Worm (Caenorhabditis elegans) whole organism, L1 larva: ENCODE measurements around the gene C15B12.4.

Experiments
- C04F5.9 ChIP-seq: sonication (generic microtip); optimal IDR thresholded peaks from 2 replicates; lab custom pipeline; 2016; ENCODE audit warnings: missing genetic modification characterization, missing compliant biosample characterization
- C34B4.2 ChIP-seq: sonication (generic microtip); optimal IDR thresholded peaks from 2 replicates; lab custom pipeline; 2017; ENCODE audit warnings: mild to moderate bottlenecking, missing genetic modification characterization, missing compliant biosample characterization
- Y116A8C.19 ChIP-seq: sonication (generic microtip); optimal IDR thresholded peaks from 2 replicates; lab custom pipeline; 2016; ENCODE audit warnings: missing compliant biosample characterization, missing genetic modification characterization, borderline replicate concordance
- blmp-1 ChIP-seq: fragments of 150-350 bp; optimal IDR thresholded peaks from 2 replicates; lab custom pipeline; 2014; ENCODE audit warnings: missing biosample characterization, missing genetic modification characterization
- ceh-88 ChIP-seq: fragments of 200-800 bp; sonication (Bioruptor generic); IDR thresholded peaks from 2 replicates; pipeline ENCODE4 v1.3.6; 2022; ENCODE audit warnings: missing genetic modification characterization, missing compliant biosample characterization
- ceh-90 ChIP-seq: sonication (generic microtip); optimal IDR thresholded peaks from 2 replicates; lab custom pipeline; 2016; ENCODE audit warnings: missing genetic modification characterization, missing compliant biosample characterization
- efl-1 ChIP-seq, 4 experiments: fragments of 150-350 bp; optimal IDR thresholded peaks in 3 of 4; peaks in 1 of 4; 1 replicate in 1 of 4; 2 replicates in 3 of 4; lab custom pipeline; 2014; ENCODE audit warnings: missing biosample characterization in 2 of 4, missing genetic modification characterization in 2 of 4, missing genetic modification reagents in 2 of 4
- efl-3 ChIP-seq: fragments of 200-800 bp; sonication (Bioruptor generic); optimal IDR thresholded peaks from 2 replicates; lab custom pipeline; 2018; ENCODE audit warnings: mild to moderate bottlenecking, missing genetic modification characterization, missing compliant biosample characterization
- elt-2 ChIP-seq: sonication (generic microtip); optimal IDR thresholded peaks from 2 replicates; lab custom pipeline; 2016; ENCODE audit warnings: missing genetic modification characterization, mild to moderate bottlenecking, inconsistent platforms, missing compliant biosample characterization, missing genetic modification reagents
- elt-3 ChIP-seq, 6 experiments: fragments of 150-350 bp in 1 of 6; sonication (generic microtip); optimal IDR thresholded peaks; 2 replicates each; lab custom pipeline; 2017 to 2018; ENCODE audit warnings: missing biosample characterization in 6 of 6, missing genetic modification characterization in 6 of 6, inconsistent platforms in 1 of 6
- fkh-4 ChIP-seq: sonication (generic microtip); optimal IDR thresholded peaks from 2 replicates; lab custom pipeline; 2016; ENCODE audit warnings: missing compliant biosample characterization, missing genetic modification characterization, borderline replicate concordance
- hlh-4 ChIP-seq: sonication (generic microtip); optimal IDR thresholded peaks from 2 replicates; lab custom pipeline; 2016; ENCODE audit warnings: mild to moderate bottlenecking, missing genetic modification characterization, missing compliant biosample characterization
- jun-1 ChIP-seq: fragments of 150-350 bp; optimal IDR thresholded peaks from 2 replicates; lab custom pipeline; 2014; ENCODE audit warnings: missing biosample characterization, missing genetic modification reagents, missing genetic modification characterization
- lin-14 ChIP-seq: fragments of 200-800 bp; sonication (Bioruptor generic); optimal IDR thresholded peaks from 2 replicates; lab custom pipeline; 2018; ENCODE audit warnings: mild to moderate bottlenecking, missing genetic modification characterization, moderate library complexity, missing compliant biosample characterization
- lin-15B ChIP-seq: fragments of 150-350 bp; sonication (generic microtip); optimal IDR thresholded peaks from 3 replicates; lab custom pipeline; 2014; ENCODE audit warnings: missing biosample characterization, missing genetic modification characterization
- lin-39 ChIP-seq: fragments of 150-350 bp; optimal IDR thresholded peaks from 2 replicates; lab custom pipeline; 2014; ENCODE audit warnings: missing biosample characterization, missing genetic modification reagents, missing genetic modification characterization
- lsy-2 ChIP-seq, 2 experiments: fragments of 150-350 bp; optimal IDR thresholded peaks; 2 replicates each; lab custom pipeline; 2014; ENCODE audit warnings: missing biosample characterization in 2 of 2, missing genetic modification characterization in 2 of 2
- mef-2 ChIP-seq: fragments of 150-350 bp; optimal IDR thresholded peaks from 2 replicates; lab custom pipeline; 2014; ENCODE audit warnings: missing biosample characterization, missing genetic modification characterization
- nhr-12 ChIP-seq: sonication (generic microtip); optimal IDR thresholded peaks from 2 replicates; lab custom pipeline; 2017; ENCODE audit warnings: missing biosample characterization, missing genetic modification characterization
- nhr-20 ChIP-seq: sonication (generic microtip); optimal IDR thresholded peaks from 2 replicates; lab custom pipeline; 2016; ENCODE audit warnings: mild to moderate bottlenecking, missing genetic modification characterization, missing compliant biosample characterization
- nhr-237 ChIP-seq: fragments of 150-350 bp; optimal IDR thresholded peaks from 2 replicates; lab custom pipeline; 2014; ENCODE audit warnings: missing biosample characterization, missing genetic modification characterization
- nhr-71 ChIP-seq: sonication (generic microtip); optimal IDR thresholded peaks from 2 replicates; lab custom pipeline; 2016; ENCODE audit warnings: mild to moderate bottlenecking, missing genetic modification characterization, moderate library complexity, missing compliant biosample characterization
- nhr-90 ChIP-seq: sonication (generic microtip); optimal IDR thresholded peaks from 2 replicates; lab custom pipeline; 2016; ENCODE audit warnings: mild to moderate bottlenecking, missing genetic modification characterization, missing compliant biosample characterization; ENCODE audit not compliant: poor library complexity
- pag-3 ChIP-seq: sonication (generic microtip); optimal IDR thresholded peaks from 2 replicates; lab custom pipeline; 2017; ENCODE audit warnings: missing genetic modification characterization, mild to moderate bottlenecking, missing compliant biosample characterization, antibody characterized with exemption, borderline replicate concordance; ENCODE audit not compliant: insufficient read depth
- pqm-1 ChIP-seq: sonication (generic microtip); optimal IDR thresholded peaks from 3 replicates; lab custom pipeline; 2017; ENCODE audit warnings: missing biosample characterization, missing genetic modification characterization
- rnt-1 ChIP-seq: sonication (generic microtip); optimal IDR thresholded peaks from 2 replicates; lab custom pipeline; 2016; ENCODE audit warnings: mild to moderate bottlenecking, missing genetic modification characterization, moderate library complexity, missing compliant biosample characterization
- snu-23 ChIP-seq: sonication (generic microtip); optimal IDR thresholded peaks from 2 replicates; lab custom pipeline; 2016; ENCODE audit warnings: missing genetic modification characterization, missing compliant biosample characterization
- sup-37 ChIP-seq: fragments of 200-800 bp; sonication (Bioruptor generic); optimal IDR thresholded peaks from 2 replicates; lab custom pipeline; 2018; ENCODE audit warnings: mild to moderate bottlenecking, missing genetic modification characterization, missing compliant biosample characterization
- swsn-7 ChIP-seq: sonication (generic microtip); optimal IDR thresholded peaks from 2 replicates; lab custom pipeline; 2016; ENCODE audit warnings: missing genetic modification characterization, missing compliant biosample characterization
- tlp-1 ChIP-seq: fragments of 150-350 bp; optimal IDR thresholded peaks from 2 replicates; lab custom pipeline; 2014; ENCODE audit warnings: missing biosample characterization, missing genetic modification characterization
- unc-130 ChIP-seq: fragments of 150-350 bp; optimal IDR thresholded peaks from 2 replicates; lab custom pipeline; 2017; ENCODE audit warnings: missing biosample characterization, missing genetic modification characterization, inconsistent platforms
- unc-30 ChIP-seq: sonication (generic microtip); optimal IDR thresholded peaks from 2 replicates; lab custom pipeline; 2017; ENCODE audit warnings: missing biosample characterization, missing genetic modification characterization
- unc-62 ChIP-seq: fragments of 150-350 bp; optimal IDR thresholded peaks from 2 replicates; lab custom pipeline; 2014; ENCODE audit warnings: missing biosample characterization, missing genetic modification reagents, missing genetic modification characterization
- unc-98 ChIP-seq: fragments of 200-800 bp; sonication (Bioruptor generic); IDR thresholded peaks from 2 replicates; pipeline ENCODE4 v1.3.6; 2022; ENCODE audit warnings: missing genetic modification characterization, missing compliant biosample characterization
- vab-15 ChIP-seq: sonication (generic microtip); optimal IDR thresholded peaks from 2 replicates; lab custom pipeline; 2017; ENCODE audit warnings: missing genotype, mild to moderate bottlenecking, missing genetic modification characterization, missing compliant biosample characterization
- zip-4 ChIP-seq: fragments of 200-800 bp; sonication (Bioruptor generic); optimal IDR thresholded peaks from 2 replicates; lab custom pipeline; 2018; ENCODE audit warnings: mild to moderate bottlenecking, missing genetic modification characterization, moderate library complexity, missing compliant biosample characterization
- ztf-4 ChIP-seq: fragments of 150-350 bp; optimal IDR thresholded peaks from 2 replicates; lab custom pipeline; 2014; ENCODE audit warnings: missing biosample characterization, missing genetic modification characterization

C15B12.4 gene

ce11 chrX:6515267-6515666, 41.7 kb upstream of the C15B12.4 start:
- TF ChIP-seq blmp-1 (peak; percentile 100), elt-2 (tag; lab: Kevin White, UChicago) (no peak)

ce11 chrX:6514466-6514865, 40.9 kb upstream of the C15B12.4 start:
- no peak for TF ChIP-seq unc-62 (GFP tag; lab: Kevin White, UChicago)
- no peak for TF ChIP-seq C34B4.2
- TF ChIP-seq jun-1 = no peak
- no peak for TF ChIP-seq pqm-1 (tag; lab: Kevin White, UChicago)
- TF ChIP-seq lin-14 = peak; percentile 18
- no peak for TF ChIP-seq ceh-88 (GFP tag; lab: Robert Waterston, UW)
- no peak for TF ChIP-seq ceh-90 (tag; lab: Kevin White, UChicago)
- no peak for TF ChIP-seq nhr-71 (tag; lab: Kevin White, UChicago)
- TF ChIP-seq swsn-7 (tag; lab: Kevin White, UChicago) = no peak
- TF ChIP-seq blmp-1 = peak; percentile 78
- TF ChIP-seq elt-3 (tag; optimal IDR thresholded peaks at IDR 0.05; lab: Kevin White, UChicago) = peak in 5 of 6 experiments; percentile 41 to 75 (median 56)
- no peak for TF ChIP-seq tlp-1
- no peak for TF ChIP-seq fkh-4 (tag; lab: Kevin White, UChicago)
- TF ChIP-seq elt-2 (tag; lab: Kevin White, UChicago) = peak; percentile 45
- no peak for TF ChIP-seq unc-30
- TF ChIP-seq ztf-4 (tag; lab: Kevin White, UChicago) = no peak
- peak; percentile 5 for TF ChIP-seq nhr-20 (tag; lab: Kevin White, UChicago)
- no peak for TF ChIP-seq hlh-4 (tag; lab: Kevin White, UChicago)
- TF ChIP-seq sup-37 = no peak

- TF ChIP-seq ceh-88 (GFP tag; lab: Robert Waterston, UW) (no peak), nhr-12 (no peak), C34B4.2 (no peak), efl-3 (no peak), lin-39 (tag; lab: Kevin White, UChicago) (no peak)
Observed at ce11 chrX:6511985-6512384, 38.4 kb upstream of the C15B12.4 start, which contains the start of gene ttr-35. Gene ttr-35 (plus strand): TSS chrX:6512285.

ce11 chrX:6510627-6511026, 37.1 kb upstream of the C15B12.4 start, which contains the start of gene ttr-36:
Gene ttr-36 (plus strand): TSS chrX:6510927.
- no peak for TF ChIP-seq unc-98 (GFP tag; lab: Robert Waterston, UW)
- TF ChIP-seq nhr-237 (tag; lab: Kevin White, UChicago) = no peak
- no peak for TF ChIP-seq nhr-12
- TF ChIP-seq vab-15 (tag; lab: Kevin White, UChicago) = no peak
- no peak for TF ChIP-seq pag-3 (tag; lab: Kevin White, UChicago)
- TF ChIP-seq zip-4 (GFP tag; lab: Kevin White, UChicago) = no peak
- TF ChIP-seq blmp-1 = no peak
- no peak for TF ChIP-seq unc-130 (tag; lab: Kevin White, UChicago)
- no peak for TF ChIP-seq C04F5.9
- TF ChIP-seq efl-1 (optimal IDR thresholded peaks at IDR 0.05; lab: Kevin White, UChicago) = no peak
- TF ChIP-seq efl-1 (GFP tag; optimal IDR thresholded peaks at IDR 0.05 in 1 of 2; lab: Kevin White, UChicago) = no peak
- no peak for TF ChIP-seq Y116A8C.19 (tag; lab: Kevin White, UChicago)
- TF ChIP-seq lin-15B = no peak

- TF ChIP-seq nhr-90 (tag; lab: Kevin White, UChicago) (no peak), lin-14 (peak; percentile 72), snu-23 (GFP tag; lab: Kevin White, UChicago) (peak; percentile 24), nhr-71 (tag; lab: Kevin White, UChicago) (peak; percentile 65), lsy-2 (tag; optimal IDR thresholded peaks at IDR 0.05; lab: Kevin White, UChicago) (peak in 1 of 2 experiments; percentile 14), ztf-4 (tag; lab: Kevin White, UChicago) (peak; percentile 3), unc-130 (tag; lab: Kevin White, UChicago) (peak; percentile 66), rnt-1 (tag; lab: Kevin White, UChicago) (peak; percentile 47), pag-3 (tag; lab: Kevin White, UChicago) (peak; percentile 16), mef-2 (tag; lab: Kevin White, UChicago) (no peak)
Observed at ce11 chrX:6509813-6510212, 36.3 kb upstream of the C15B12.4 start.
